Fruit fly (Drosophila melanogaster) whole organism, embryonic: ENCODE measurements around the gene Dora.

Experiments used
- ATbp ChIP-seq: fragments of 200-800 bp; sonication (Bioruptor generic); optimal IDR thresholded peaks from 2 replicates; lab custom pipeline; 2017; ENCODE audit warnings: missing biosample characterization, mild to moderate bottlenecking, missing genetic modification characterization, missing genetic modification reagents
- Abd-B ChIP-seq: fragments of 200-800 bp; sonication (Bioruptor generic); optimal IDR thresholded peaks from 2 replicates; lab custom pipeline; 2018; ENCODE audit warnings: missing biosample characterization, mild to moderate bottlenecking, missing genetic modification characterization, moderate library complexity
- Aef1 ChIP-seq: fragments of 200-800 bp; sonication (Bioruptor generic); IDR thresholded peaks from 3 replicates; pipeline ENCODE4 v1.3.6; 2022; ENCODE audit warnings: missing biosample characterization, missing genetic modification characterization
- CG10267 ChIP-seq: fragments of 200-800 bp; sonication (Bioruptor generic); optimal IDR thresholded peaks from 2 replicates; lab custom pipeline; 2018; ENCODE audit warnings: missing biosample characterization, mild to moderate bottlenecking, missing genetic modification characterization, moderate library complexity
- CG10274 ChIP-seq: fragments of 200-800 bp; sonication (Bioruptor generic); optimal IDR thresholded peaks from 3 replicates; lab custom pipeline; 2017; ENCODE audit warnings: missing biosample characterization, mild to moderate bottlenecking, missing genetic modification characterization
- CG11560 ChIP-seq: fragments of 200-800 bp; sonication (Bioruptor generic); IDR thresholded peaks from 3 replicates; pipeline ENCODE4 v1.3.6; 2022; ENCODE audit warnings: missing biosample characterization, missing genetic modification characterization
- CG11696 ChIP-seq: fragments of 200-800 bp; sonication (Bioruptor generic); IDR thresholded peaks from 2 replicates; pipeline ENCODE4 v1.3.6; 2022; ENCODE audit warnings: missing biosample characterization, missing genetic modification characterization
- CG12659 ChIP-seq: fragments of 200-800 bp; sonication (Bioruptor generic); optimal IDR thresholded peaks from 3 replicates; lab custom pipeline; 2017; ENCODE audit warnings: mild to moderate bottlenecking, missing biosample characterization, missing genetic modification reagents, missing genetic modification characterization
- CG13894 ChIP-seq: fragments of 200-800 bp; sonication (Bioruptor generic); optimal IDR thresholded peaks from 3 replicates; lab custom pipeline; 2018; ENCODE audit warnings: missing biosample characterization, mild to moderate bottlenecking, missing genetic modification characterization, moderate library complexity
- CG14050 ChIP-seq: fragments of 200-800 bp; sonication (Bioruptor generic); IDR thresholded peaks from 3 replicates; pipeline ENCODE4 v1.3.6; 2022; ENCODE audit warnings: missing biosample characterization, missing genetic modification characterization
- CG15011 ChIP-seq: fragments of 200-800 bp; sonication (Bioruptor generic); optimal IDR thresholded peaks from 3 replicates; lab custom pipeline; 2018; ENCODE audit warnings: missing biosample characterization, mild to moderate bottlenecking, missing genetic modification characterization
- CG1602 ChIP-seq: fragments of 200-800 bp; sonication (Bioruptor generic); optimal IDR thresholded peaks from 3 replicates; lab custom pipeline; 2016; ENCODE audit warnings: missing biosample characterization, missing genetic modification characterization
- CG16815 ChIP-seq: fragments of 200-800 bp; sonication (Bioruptor generic); optimal IDR thresholded peaks from 3 replicates; lab custom pipeline; 2017; ENCODE audit warnings: missing biosample characterization, mild to moderate bottlenecking, missing genetic modification characterization
- CG17359 ChIP-seq: fragments of 200-800 bp; sonication (Bioruptor generic); optimal IDR thresholded peaks from 3 replicates; lab custom pipeline; 2018; ENCODE audit warnings: missing biosample characterization, mild to moderate bottlenecking, missing genetic modification characterization, moderate library complexity
- CG17361 ChIP-seq: fragments of 200-800 bp; sonication (Bioruptor generic); IDR thresholded peaks from 3 replicates; pipeline ENCODE4 v1.3.6; 2022; ENCODE audit warnings: missing biosample characterization, missing genetic modification characterization
- CG17912 ChIP-seq: fragments of 200-800 bp; sonication (Bioruptor generic); optimal IDR thresholded peaks from 2 replicates; lab custom pipeline; 2018; ENCODE audit warnings: missing biosample characterization, mild to moderate bottlenecking, missing genetic modification characterization
- CG1792 ChIP-seq: fragments of 200-800 bp; sonication (Bioruptor generic); optimal IDR thresholded peaks from 2 replicates; lab custom pipeline; 2016; ENCODE audit warnings: missing biosample characterization, missing genetic modification characterization
- CG18599 ChIP-seq: fragments of 200-800 bp; sonication (Bioruptor generic); optimal IDR thresholded peaks from 3 replicates; lab custom pipeline; 2017; ENCODE audit warnings: missing biosample characterization, missing genetic modification characterization, mild to moderate bottlenecking, moderate library complexity, missing genetic modification reagents
- CG2202 ChIP-seq: fragments of 200-800 bp; sonication (Bioruptor generic); optimal IDR thresholded peaks from 2 replicates; lab custom pipeline; 2018; ENCODE audit warnings: missing biosample characterization, mild to moderate bottlenecking, missing genetic modification characterization
- CG2889 ChIP-seq: fragments of 200-800 bp; sonication (Bioruptor generic); IDR thresholded peaks from 3 replicates; pipeline ENCODE4 v1.3.6; 2022; ENCODE audit warnings: missing biosample characterization, missing genetic modification characterization
- CG4707 ChIP-seq: fragments of 200-800 bp; sonication (Bioruptor generic); optimal IDR thresholded peaks from 2 replicates; lab custom pipeline; 2018; ENCODE audit warnings: missing biosample characterization, mild to moderate bottlenecking, missing genetic modification characterization, moderate library complexity
- CG5245 ChIP-seq: fragments of 200-800 bp; sonication (Bioruptor generic); optimal IDR thresholded peaks from 3 replicates; lab custom pipeline; 2016; ENCODE audit warnings: missing biosample characterization, missing genetic modification characterization
- CG6765 ChIP-seq: fragments of 200-800 bp; sonication (Bioruptor generic); optimal IDR thresholded peaks from 3 replicates; lab custom pipeline; 2017; ENCODE audit warnings: missing biosample characterization, mild to moderate bottlenecking, missing genetic modification characterization
- CG7839 ChIP-seq: fragments of 200-800 bp; sonication (Bioruptor generic); optimal IDR thresholded peaks from 3 replicates; lab custom pipeline; 2018; ENCODE audit warnings: missing biosample characterization, mild to moderate bottlenecking, missing genetic modification characterization, moderate library complexity
- CG7928 ChIP-seq: fragments of 200-800 bp; sonication (Bioruptor generic); optimal IDR thresholded peaks from 2 replicates; lab custom pipeline; 2017; ENCODE audit warnings: missing biosample characterization, mild to moderate bottlenecking, missing genetic modification characterization
- CG9817 ChIP-seq: fragments of 200-800 bp; sonication (Bioruptor generic); optimal IDR thresholded peaks from 2 replicates; lab custom pipeline; 2018; ENCODE audit warnings: missing biosample characterization, mild to moderate bottlenecking, missing genetic modification characterization, moderate library complexity
- HLHmδ ChIP-seq: fragments of 200-800 bp; sonication (Bioruptor generic); optimal IDR thresholded peaks from 2 replicates; lab custom pipeline; 2018; ENCODE audit warnings: missing biosample characterization, mild to moderate bottlenecking, missing genetic modification characterization, moderate library complexity
- HmgZ ChIP-seq: fragments of 200-800 bp; sonication (Bioruptor generic); optimal IDR thresholded peaks from 2 replicates; lab custom pipeline; 2018; ENCODE audit warnings: missing biosample characterization, mild to moderate bottlenecking, missing genetic modification characterization
- Hsf ChIP-seq: fragments of 200-800 bp; sonication (Bioruptor generic); optimal IDR thresholded peaks from 3 replicates; lab custom pipeline; 2016; ENCODE audit warnings: missing biosample characterization, missing genetic modification characterization
- Lim3 ChIP-seq: fragments of 200-800 bp; sonication (Bioruptor generic); IDR thresholded peaks from 2 replicates; pipeline ENCODE4 v1.3.6; 2022; ENCODE audit warnings: missing biosample characterization, missing genetic modification characterization
- Rfx ChIP-seq: fragments of 200-800 bp; sonication (Bioruptor generic); IDR thresholded peaks from 2 replicates; pipeline ENCODE4 v1.3.6; 2022; ENCODE audit warnings: missing biosample characterization, missing genetic modification characterization
- Stat92E ChIP-seq, 3 experiments: fragments of >200 bp in 2 of 3; fragments of 200-800 bp in 1 of 3; sonication (Bioruptor generic) in 1 of 3; optimal IDR thresholded peaks; 2 replicates each; lab custom pipeline; 2017 to 2019; ENCODE audit warnings: missing biosample characterization in 3 of 3, missing genetic modification characterization in 3 of 3, mild to moderate bottlenecking in 1 of 3, moderate library complexity in 1 of 3
- TFAM ChIP-seq: fragments of 200-800 bp; sonication (Bioruptor generic); optimal IDR thresholded peaks from 2 replicates; lab custom pipeline; 2017; ENCODE audit warnings: missing biosample characterization, missing genetic modification characterization, inconsistent platforms
- YL-1 ChIP-seq: fragments of 200-800 bp; sonication (Bioruptor generic); optimal IDR thresholded peaks from 3 replicates; lab custom pipeline; 2017; ENCODE audit warnings: missing biosample characterization, mild to moderate bottlenecking, missing genetic modification characterization
- amos ChIP-seq: fragments of 200-800 bp; sonication (Bioruptor generic); IDR thresholded peaks from 2 replicates; pipeline ENCODE4 v1.3.6; 2022; ENCODE audit warnings: missing biosample characterization, missing genetic modification characterization; ENCODE audit not compliant: partially characterized antibody
- az2 ChIP-seq: fragments of 200-800 bp; sonication (Bioruptor generic); optimal IDR thresholded peaks from 3 replicates; lab custom pipeline; 2016; ENCODE audit warnings: missing biosample characterization, missing genetic modification characterization
- cad ChIP-seq: fragments of >200 bp; optimal IDR thresholded peaks from 2 replicates; lab custom pipeline; 2017; ENCODE audit warnings: missing biosample characterization, missing genetic modification characterization
- da ChIP-seq: fragments of 200-800 bp; sonication (Bioruptor generic); optimal IDR thresholded peaks from 2 replicates; lab custom pipeline; 2016; ENCODE audit warnings: missing biosample characterization, missing genetic modification characterization
- gsb-n ChIP-seq: fragments of 200-800 bp; sonication (Bioruptor generic); optimal IDR thresholded peaks from 3 replicates; lab custom pipeline; 2018; ENCODE audit warnings: missing biosample characterization, mild to moderate bottlenecking, missing genetic modification characterization
- h ChIP-seq: fragments of >200 bp; optimal IDR thresholded peaks from 2 replicates; lab custom pipeline; 2017
- hb ChIP-seq: fragments of 200-800 bp; sonication (Bioruptor generic); IDR thresholded peaks from 3 replicates; pipeline ENCODE4 v1.3.6; 2022; ENCODE audit warnings: missing biosample characterization, missing genetic modification characterization; ENCODE audit not compliant: partially characterized antibody
- klu ChIP-seq: fragments of 200-800 bp; sonication (Bioruptor generic); IDR thresholded peaks from 2 replicates; pipeline ENCODE4 v1.3.6; 2022; ENCODE audit warnings: missing biosample characterization, missing genetic modification characterization
- psq ChIP-seq: fragments of 200-800 bp; sonication (Bioruptor generic); optimal IDR thresholded peaks from 2 replicates; lab custom pipeline; 2017; ENCODE audit warnings: missing biosample characterization, missing genetic modification characterization
- pzg ChIP-seq: fragments of 200-800 bp; sonication (Bioruptor generic); optimal IDR thresholded peaks from 3 replicates; lab custom pipeline; 2018; ENCODE audit warnings: missing biosample characterization, mild to moderate bottlenecking, missing genetic modification characterization, moderate library complexity
- ranshi ChIP-seq: fragments of 200-800 bp; sonication (Bioruptor generic); IDR thresholded peaks from 2 replicates; pipeline ENCODE4 v1.3.6; 2022; ENCODE audit warnings: missing biosample characterization, missing genetic modification characterization
- tup ChIP-seq: fragments of 200-800 bp; sonication (Bioruptor generic); optimal IDR thresholded peaks from 2 replicates; lab custom pipeline; 2016; ENCODE audit warnings: missing biosample characterization, mild to moderate bottlenecking, missing genetic modification characterization, moderate library complexity
- vnd ChIP-seq: fragments of 200-800 bp; sonication (Bioruptor generic); IDR thresholded peaks from 3 replicates; pipeline ENCODE4 v1.3.6; 2022; ENCODE audit warnings: missing biosample characterization, missing genetic modification characterization; ENCODE audit not compliant: partially characterized antibody
- wdn ChIP-seq: fragments of 200-800 bp; sonication (Bioruptor generic); IDR thresholded peaks from 2 replicates; pipeline ENCODE4 v1.3.6; 2022; ENCODE audit warnings: missing biosample characterization, missing genetic modification characterization

The Dora gene

DNA sequence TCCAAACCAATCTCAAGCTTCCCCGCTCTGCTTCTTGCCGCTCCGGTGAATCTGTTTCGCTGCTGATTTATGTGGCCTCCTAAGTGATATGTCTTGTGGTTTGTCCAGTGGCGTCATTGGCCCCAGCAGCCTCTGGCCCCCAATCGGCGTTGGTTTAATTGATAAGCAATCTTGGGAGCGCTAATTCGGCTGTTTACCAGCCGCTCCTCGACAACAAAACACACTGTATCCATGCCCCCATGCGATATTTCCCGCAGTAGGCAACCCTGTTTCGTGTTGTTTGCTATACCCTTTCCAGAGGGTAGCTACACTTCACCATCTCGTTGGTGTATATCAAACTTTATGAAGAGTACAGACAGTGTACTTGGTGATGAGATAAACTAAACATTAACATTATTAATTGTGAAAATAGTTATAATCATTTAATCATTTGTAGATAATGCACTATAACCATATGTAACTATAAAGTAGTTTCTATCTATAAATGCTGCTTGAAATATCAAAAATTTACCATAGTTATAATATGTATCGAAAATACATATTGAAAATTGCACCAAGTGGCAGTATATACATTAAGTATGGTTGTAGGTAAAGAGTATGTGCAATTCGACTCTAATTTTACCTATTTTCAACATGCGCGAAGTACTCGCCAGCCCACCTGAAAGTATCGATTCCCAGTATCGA is 15.3 kb upstream of the Dora start, which contains the start of gene shop (continued):
- TF ChIP-seq CG7928 (GFP tag; lab: Kevin White, UChicago) (peak; percentile 55), tup (GFP tag; lab: Kevin White, UChicago) (peak; percentile 15), CG13894 (peak; percentile 46), CG9817 (tag; lab: Kevin White, UChicago) (peak; percentile 81), CG17359 (peak; percentile 78), CG14050 (GFP tag; lab: Robert Waterston, UW) (peak; percentile 60; the same call in 2 of the 3 replicates), CG10267 (tag; lab: Kevin White, UChicago) (peak; percentile 73), CG4707 (GFP tag; lab: Kevin White, UChicago) (peak; percentile 64), CG16815 (GFP tag; lab: Kevin White, UChicago) (peak; percentile 78), HmgZ (peak; percentile 80), wdn (GFP tag; lab: Robert Waterston, UW) (peak; percentile 52; the same call in 1 of the 2 replicates), hb (no peak), vnd (GFP tag; lab: Robert Waterston, UW) (peak; percentile 44; the same call in 1 of the 3 replicates), h (no peak), CG6765 (GFP tag; lab: Kevin White, UChicago) (peak; percentile 69), YL-1 (GFP tag; lab: Kevin White, UChicago) (peak; percentile 24), CG7839 (tag; lab: Kevin White, UChicago) (peak; percentile 91), TFAM (GFP tag; lab: Kevin White, UChicago) (peak; percentile 29), CG1792 (GFP tag; lab: Kevin White, UChicago) (peak; percentile 54), CG1602 (GFP tag; lab: Kevin White, UChicago) (peak; percentile 82), Stat92E (GFP tag; optimal IDR thresholded peaks at IDR 0.05; lab: Kevin White, UChicago) (peak in 1 of 3 experiments; percentile 34), klu (GFP tag; lab: Robert Waterston, UW) (peak; percentile 60; the same call in 1 of the 2 replicates), psq (GFP tag; lab: Kevin White, UChicago) (peak; percentile 31), CG2889 (GFP tag; lab: Robert Waterston, UW) (peak; percentile 78), pzg (peak; percentile 29), CG12659 (GFP tag; lab: Kevin White, UChicago) (peak; percentile 89), ranshi (GFP tag; lab: Robert Waterston, UW) (peak; percentile 54; the same call in 1 of the 2 replicates), amos (GFP tag; lab: Robert Waterston, UW) (peak; percentile 62; the same call in 1 of the 2 replicates), Aef1 (peak; percentile 71), CG11696 (GFP tag; lab: Robert Waterston, UW) (0 out of 2 replicates have a peak, but pooled peaks have one; percentile 27), CG15011 (peak; percentile 83), CG5245 (GFP tag; lab: Kevin White, UChicago) (peak; percentile 77), Abd-B (peak; percentile 86), gsb-n (tag; lab: Kevin White, UChicago) (peak; percentile 64), cad (GFP tag; lab: Kevin White, UChicago) (no peak), HLHmδ (GFP tag; lab: Kevin White, UChicago) (no peak), da (no peak), ATbp (GFP tag; lab: Kevin White, UChicago) (peak; percentile 81), CG11560 (tag; lab: Robert Waterston, UW) (0 out of 3 replicates have a peak, but pooled peaks have one; percentile 29), CG2202 (tag; lab: Kevin White, UChicago) (peak; percentile 67), Rfx (GFP tag; lab: Robert Waterston, UW) (peak; percentile 82), CG10274 (peak; percentile 76), az2 (peak; percentile 84), Lim3 (no peak), CG17912 (GFP tag; lab: Kevin White, UChicago) (peak; percentile 72), Hsf (GFP tag; lab: Kevin White, UChicago) (peak; percentile 84), CG18599 (peak; percentile 86), CG17361 (GFP tag; lab: Robert Waterston, UW) (peak; percentile 97)
